Fruit fly (Drosophila melanogaster): ENCODE data around the gene CG15772.

DNA sequence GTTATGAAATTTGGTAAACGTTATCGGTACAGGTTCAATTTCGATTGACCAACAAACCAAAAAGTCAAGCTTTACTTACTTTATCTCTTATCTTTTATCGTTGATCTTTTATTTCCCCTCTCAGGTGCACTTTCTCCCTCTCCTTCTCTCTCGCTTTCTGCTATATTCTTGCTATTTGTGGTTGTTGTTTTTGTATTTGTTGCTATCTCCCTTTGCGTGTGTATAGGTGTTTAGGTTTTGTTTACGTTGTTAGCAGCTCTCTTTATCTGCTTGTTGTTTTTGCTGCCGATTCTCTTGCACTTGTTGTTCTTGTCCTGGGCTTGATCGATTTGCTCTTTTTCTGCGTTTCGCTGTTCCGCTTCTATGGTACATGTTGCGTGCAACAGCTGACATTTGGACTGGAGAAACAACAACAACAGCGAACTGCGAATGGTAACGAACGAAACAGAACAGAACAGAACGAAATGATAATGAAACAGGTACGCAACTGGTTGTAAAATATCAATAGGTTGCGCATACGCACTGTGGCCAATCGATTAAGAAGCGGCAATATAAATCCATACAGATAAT lies 7.7 kb upstream of the CG15772 start:
- TF ChIP-seq ttk (optimal IDR thresholded peaks at IDR 0.05) (no peak), h (optimal IDR thresholded peaks at IDR 0.05) (no peak), Myc (optimal IDR thresholded peaks at IDR 0.05) (no peak), psq (optimal IDR thresholded peaks at IDR 0.05) (no peak), Sin3A (optimal IDR thresholded peaks at IDR 0.05) (no peak)
